Fruit fly (Drosophila melanogaster) whole organism, embryonic: ENCODE data around the gene Tmtc4.

ENCODE experiments used
- Asciz ChIP-seq: fragments of 200-800 bp; sonication (Bioruptor generic); optimal IDR thresholded peaks from 2 replicates; lab custom pipeline; 2017; ENCODE audit warnings: missing biosample characterization, mild to moderate bottlenecking, missing genetic modification characterization, missing genetic modification reagents
- Bdp1 ChIP-seq: fragments of 200-800 bp; sonication (Bioruptor generic); optimal IDR thresholded peaks from 3 replicates; lab custom pipeline; 2016; ENCODE audit warnings: missing biosample characterization, missing genetic modification characterization
- CG10543 ChIP-seq: fragments of 200-800 bp; sonication (Bioruptor generic); optimal IDR thresholded peaks from 3 replicates; lab custom pipeline; 2017; ENCODE audit warnings: missing biosample characterization, mild to moderate bottlenecking, missing genetic modification characterization, moderate library complexity
- CG11093 ChIP-seq: fragments of 200-800 bp; sonication (Bioruptor generic); IDR thresholded peaks from 3 replicates; pipeline ENCODE4 v1.3.6; 2022; ENCODE audit warnings: missing biosample characterization, missing genetic modification characterization
- CG12104 ChIP-seq: fragments of 200-800 bp; sonication (Bioruptor generic); optimal IDR thresholded peaks from 3 replicates; lab custom pipeline; 2016; ENCODE audit warnings: missing biosample characterization, missing genetic modification characterization
- CG12659 ChIP-seq: fragments of 200-800 bp; sonication (Bioruptor generic); optimal IDR thresholded peaks from 3 replicates; lab custom pipeline; 2017; ENCODE audit warnings: mild to moderate bottlenecking, missing biosample characterization, missing genetic modification reagents, missing genetic modification characterization
- CG17802 ChIP-seq: fragments of 200-800 bp; sonication (Bioruptor generic); optimal IDR thresholded peaks from 2 replicates; lab custom pipeline; 2018; ENCODE audit warnings: missing biosample characterization, mild to moderate bottlenecking, missing genetic modification characterization, moderate library complexity
- CG33557 ChIP-seq: fragments of 200-800 bp; sonication (Bioruptor generic); optimal IDR thresholded peaks from 2 replicates; lab custom pipeline; 2019; ENCODE audit warnings: missing biosample characterization, mild to moderate bottlenecking, missing genetic modification characterization, moderate library complexity
- CG4282 ChIP-seq: fragments of 200-800 bp; sonication (Bioruptor generic); optimal IDR thresholded peaks from 2 replicates; lab custom pipeline; 2016; ENCODE audit warnings: missing biosample characterization, missing genetic modification characterization
- CG5245 ChIP-seq: fragments of 200-800 bp; sonication (Bioruptor generic); optimal IDR thresholded peaks from 3 replicates; lab custom pipeline; 2016; ENCODE audit warnings: missing biosample characterization, missing genetic modification characterization
- CG9609 ChIP-seq: fragments of 200-800 bp; sonication (Bioruptor generic); optimal IDR thresholded peaks from 3 replicates; lab custom pipeline; 2016; ENCODE audit warnings: missing biosample characterization, missing genetic modification characterization
- CG9797 ChIP-seq: fragments of 200-800 bp; sonication (Bioruptor generic); optimal IDR thresholded peaks from 3 replicates; lab custom pipeline; 2018; ENCODE audit warnings: missing biosample characterization, mild to moderate bottlenecking, missing genetic modification characterization
- CG9876 ChIP-seq: fragments of 200-800 bp; sonication (Bioruptor generic); optimal IDR thresholded peaks from 2 replicates; lab custom pipeline; 2016; ENCODE audit warnings: missing biosample characterization, missing genetic modification characterization
- D ChIP-seq, 2 experiments: fragments of 200-800 bp in 1 of 2; fragments of >200 bp in 1 of 2; sonication (Bioruptor generic) in 1 of 2; optimal IDR thresholded peaks; 2 replicates in 1 of 2; 3 replicates in 1 of 2; lab custom pipeline; 2017; ENCODE audit warnings: mild to moderate bottlenecking in 1 of 2, missing biosample characterization in 1 of 2, missing genetic modification characterization in 1 of 2, missing genetic modification reagents in 1 of 2
- D19B ChIP-seq: fragments of 200-800 bp; sonication (Bioruptor generic); optimal IDR thresholded peaks from 2 replicates; lab custom pipeline; 2017; ENCODE audit warnings: missing biosample characterization, mild to moderate bottlenecking, missing genetic modification characterization
- Hr3 ChIP-seq: fragments of 200-800 bp; sonication (Bioruptor generic); optimal IDR thresholded peaks from 3 replicates; lab custom pipeline; 2016; ENCODE audit warnings: missing biosample characterization, missing genetic modification characterization
- MBD-R2 ChIP-seq: fragments of 200-800 bp; sonication (Bioruptor generic); IDR thresholded peaks from 2 replicates; pipeline ENCODE4 v1.3.6; 2022; ENCODE audit warnings: missing biosample characterization, missing genetic modification characterization
- MESR4 ChIP-seq: fragments of 200-800 bp; sonication (Bioruptor generic); optimal IDR thresholded peaks from 2 replicates; lab custom pipeline; 2018; ENCODE audit warnings: missing biosample characterization, mild to moderate bottlenecking, missing genetic modification characterization, moderate library complexity
- NC2β ChIP-seq: fragments of 200-800 bp; sonication (Bioruptor generic); optimal IDR thresholded peaks from 2 replicates; lab custom pipeline; 2016; ENCODE audit warnings: missing biosample characterization, missing genetic modification characterization
- Nf-YC ChIP-seq: fragments of 200-800 bp; optimal IDR thresholded peaks from 3 replicates; lab custom pipeline; 2019; ENCODE audit warnings: missing biosample characterization, mild to moderate bottlenecking, missing genetic modification characterization, moderate library complexity
- Opbp ChIP-seq: fragments of 200-800 bp; sonication (Bioruptor generic); IDR thresholded peaks from 3 replicates; pipeline ENCODE4 v1.3.6; 2022; ENCODE audit warnings: missing biosample characterization, missing genetic modification characterization; ENCODE audit not compliant: partially characterized antibody
- Optix ChIP-seq: fragments of 200-800 bp; sonication (Bioruptor generic); IDR thresholded peaks from 3 replicates; pipeline ENCODE4 v1.3.6; 2022; ENCODE audit warnings: missing biosample characterization, missing genetic modification characterization
- Sry-β ChIP-seq: fragments of 200-800 bp; sonication (Bioruptor generic); optimal IDR thresholded peaks from 2 replicates; lab custom pipeline; 2018; ENCODE audit warnings: missing biosample characterization, mild to moderate bottlenecking, missing genetic modification characterization, moderate library complexity
- Stat92E ChIP-seq, 3 experiments: fragments of >200 bp in 2 of 3; fragments of 200-800 bp in 1 of 3; sonication (Bioruptor generic) in 1 of 3; optimal IDR thresholded peaks; 2 replicates each; lab custom pipeline; 2017 to 2019; ENCODE audit warnings: missing biosample characterization in 3 of 3, missing genetic modification characterization in 3 of 3, mild to moderate bottlenecking in 1 of 3, moderate library complexity in 1 of 3
- ab ChIP-seq: fragments of 200-800 bp; sonication (Bioruptor generic); optimal IDR thresholded peaks from 2 replicates; lab custom pipeline; 2016; ENCODE audit warnings: missing biosample characterization, missing genetic modification characterization
- ara ChIP-seq: fragments of 200-800 bp; sonication (Bioruptor generic); IDR thresholded peaks from 2 replicates; pipeline ENCODE4 v1.3.6; 2022; ENCODE audit warnings: missing biosample characterization, missing genetic modification characterization
- az2 ChIP-seq: fragments of 200-800 bp; sonication (Bioruptor generic); optimal IDR thresholded peaks from 3 replicates; lab custom pipeline; 2016; ENCODE audit warnings: missing biosample characterization, missing genetic modification characterization
- bab2 ChIP-seq: fragments of 200-800 bp; sonication (Bioruptor generic); optimal IDR thresholded peaks from 2 replicates; lab custom pipeline; 2016; ENCODE audit warnings: missing biosample characterization, missing genetic modification characterization
- bbx ChIP-seq: fragments of 200-800 bp; sonication (Bioruptor generic); IDR thresholded peaks from 2 replicates; pipeline ENCODE4 v1.3.6; 2022; ENCODE audit warnings: missing biosample characterization, missing genetic modification characterization; ENCODE audit not compliant: partially characterized antibody
- bigmax ChIP-seq: fragments of 200-800 bp; sonication (Bioruptor generic); optimal IDR thresholded peaks from 2 replicates; lab custom pipeline; 2018; ENCODE audit warnings: missing biosample characterization, mild to moderate bottlenecking, missing genetic modification characterization
- cato ChIP-seq: fragments of 200-800 bp; sonication (Bioruptor generic); optimal IDR thresholded peaks from 2 replicates; lab custom pipeline; 2016; ENCODE audit warnings: missing biosample characterization, missing genetic modification characterization, borderline replicate concordance
- chn ChIP-seq: fragments of 200-800 bp; sonication (Bioruptor generic); optimal IDR thresholded peaks from 2 replicates; lab custom pipeline; 2016; ENCODE audit warnings: missing biosample characterization, missing genetic modification characterization
- dmrt99B ChIP-seq: fragments of 200-800 bp; sonication (Bioruptor generic); optimal IDR thresholded peaks from 2 replicates; lab custom pipeline; 2018; ENCODE audit warnings: missing biosample characterization, mild to moderate bottlenecking, missing genetic modification characterization, moderate library complexity
- eve ChIP-seq, 2 experiments: fragments of >200 bp; optimal IDR thresholded peaks; 2 replicates each; lab custom pipeline; 2017; ENCODE audit warnings: missing biosample characterization in 2 of 2, missing genetic modification characterization in 2 of 2
- fd64A ChIP-seq: fragments of 200-800 bp; sonication (Bioruptor generic); optimal IDR thresholded peaks from 3 replicates; lab custom pipeline; 2018; ENCODE audit warnings: missing biosample characterization, mild to moderate bottlenecking, missing genetic modification characterization
- fru ChIP-seq: fragments of >200 bp; optimal IDR thresholded peaks from 2 replicates; lab custom pipeline; 2017
- hkb ChIP-seq, 2 experiments: fragments of 200-800 bp in 1 of 2; fragments of >200 bp in 1 of 2; sonication (Bioruptor generic) in 1 of 2; IDR thresholded peaks in 1 of 2; optimal IDR thresholded peaks in 1 of 2; 2 replicates each; pipeline versions ENCODE4 v1.3.6 to Lab custom; 2017 to 2022; ENCODE audit warnings: missing biosample characterization in 1 of 2, missing genetic modification characterization in 1 of 2
- ind ChIP-seq: fragments of 200-800 bp; sonication (Bioruptor generic); optimal IDR thresholded peaks from 3 replicates; lab custom pipeline; 2016; ENCODE audit warnings: missing biosample characterization, missing genetic modification characterization
- jigr1 ChIP-seq: fragments of 200-800 bp; sonication (Bioruptor generic); IDR thresholded peaks from 3 replicates; pipeline ENCODE4 v1.3.6; 2022; ENCODE audit warnings: missing biosample characterization, missing genetic modification characterization
- kay ChIP-seq: fragments of 200-800 bp; sonication (Bioruptor generic); optimal IDR thresholded peaks from 2 replicates; lab custom pipeline; 2016; ENCODE audit warnings: missing biosample characterization, missing genetic modification characterization
- pros ChIP-seq: fragments of 200-800 bp; sonication (Bioruptor generic); optimal IDR thresholded peaks from 3 replicates; lab custom pipeline; 2019; ENCODE audit warnings: missing biosample characterization, mild to moderate bottlenecking, missing genetic modification characterization, moderate library complexity
- ranshi ChIP-seq: fragments of 200-800 bp; sonication (Bioruptor generic); IDR thresholded peaks from 2 replicates; pipeline ENCODE4 v1.3.6; 2022; ENCODE audit warnings: missing biosample characterization, missing genetic modification characterization
- row ChIP-seq: fragments of 200-800 bp; sonication (Bioruptor generic); IDR thresholded peaks from 3 replicates; pipeline ENCODE4 v1.3.6; 2022; ENCODE audit warnings: missing biosample characterization, missing genetic modification characterization
- sd ChIP-seq: fragments of 200-800 bp; sonication (Bioruptor generic); optimal IDR thresholded peaks from 3 replicates; lab custom pipeline; 2018; ENCODE audit warnings: missing biosample characterization, mild to moderate bottlenecking, missing genetic modification characterization, moderate library complexity
- trem ChIP-seq: fragments of 200-800 bp; optimal IDR thresholded peaks from 3 replicates; lab custom pipeline; 2019; ENCODE audit warnings: missing biosample characterization, mild to moderate bottlenecking, missing genetic modification characterization, moderate library complexity
- trh ChIP-seq: fragments of 200-800 bp; sonication (Bioruptor generic); optimal IDR thresholded peaks from 2 replicates; lab custom pipeline; 2016; ENCODE audit warnings: missing biosample characterization, missing genetic modification characterization
- tup ChIP-seq: fragments of 200-800 bp; sonication (Bioruptor generic); optimal IDR thresholded peaks from 2 replicates; lab custom pipeline; 2016; ENCODE audit warnings: missing biosample characterization, mild to moderate bottlenecking, missing genetic modification characterization, moderate library complexity
- usp ChIP-seq: fragments of >200 bp; optimal IDR thresholded peaks from 2 replicates; lab custom pipeline; 2017; ENCODE audit warnings: missing biosample characterization, missing genetic modification characterization

Tmtc4 gene

dm6 chr3R:15319912-15320746 lies 30.9 kb upstream of the Tmtc4 start, which contains the start of the genes CG6276 and CG44040 (continued):
- TF ChIP-seq MESR4 (peak; percentile 63), CG10543 (peak; percentile 69), CG9609 (GFP tag; lab: Kevin White, UChicago) (peak; percentile 32), Stat92E (GFP tag; optimal IDR thresholded peaks at IDR 0.05; lab: Kevin White, UChicago) (no peak), CG4282 (GFP tag; lab: Kevin White, UChicago) (no peak), eve (GFP tag; optimal IDR thresholded peaks at IDR 0.05; lab: Kevin White, UChicago) (no peak), D19B (GFP tag; lab: Kevin White, UChicago) (peak; percentile 4), ranshi (GFP tag; lab: Robert Waterston, UW) (peak; percentile 58), MBD-R2 (GFP tag; lab: Robert Waterston, UW) (peak; percentile 77), trh (GFP tag; lab: Kevin White, UChicago) (no peak), NC2β (GFP tag; lab: Kevin White, UChicago) (no peak), CG5245 (no peak), kay (no peak), D (optimal IDR thresholded peaks at IDR 0.05; lab: Kevin White, UChicago) (no peak), D (GFP tag; optimal IDR thresholded peaks at IDR 0.05; lab: Kevin White, UChicago) (peak; percentile 12), ara (GFP tag; lab: Robert Waterston, UW) (0 out of 2 replicates have a peak, but pooled peaks have one; percentile 4), dmrt99B (no peak), CG9797 (GFP tag; lab: Kevin White, UChicago) (no peak), chn (peak; percentile 16), CG9876 (GFP tag; lab: Kevin White, UChicago) (peak; percentile 37), hkb (optimal IDR thresholded peaks at IDR 0.05; lab: Kevin White, UChicago) (peak; percentile 1), hkb (GFP tag; IDR thresholded peaks at IDR 0.05; lab: Robert Waterston, UW) (peak; percentile 52; the same call in 1 of the 2 replicates), Sry-β (GFP tag; lab: Kevin White, UChicago) (no peak), CG11093 (GFP tag; lab: Robert Waterston, UW) (no peak), fru (no peak), Hr3 (GFP tag; lab: Kevin White, UChicago) (peak; percentile 36), CG12104 (peak; percentile 13), ind (GFP tag; lab: Kevin White, UChicago) (peak; percentile 29), row (GFP tag; lab: Robert Waterston, UW) (peak; percentile 73), pros (GFP tag; lab: Kevin White, UChicago) (no peak), Nf-YC (tag; lab: Kevin White, UChicago) (peak; percentile 42), sd (peak; percentile 14), usp (no peak), az2 (GFP tag; lab: Kevin White, UChicago) (peak; percentile 27), bigmax (GFP tag; lab: Kevin White, UChicago) (no peak), Opbp (GFP tag; lab: Robert Waterston, UW) (no peak), jigr1 (no peak), Bdp1 (GFP tag; lab: Kevin White, UChicago) (no peak), trem (tag; lab: Kevin White, UChicago) (peak; percentile 27), tup (GFP tag; lab: Kevin White, UChicago) (no peak), bab2 (GFP tag; lab: Kevin White, UChicago) (peak; percentile 24), bbx (no peak), ab (GFP tag; lab: Kevin White, UChicago) (no peak), cato (no peak), Asciz (GFP tag; lab: Kevin White, UChicago) (peak; percentile 23), Optix (GFP tag; lab: Robert Waterston, UW) (0 out of 3 replicates have a peak, but pooled peaks have one; percentile 27), CG33557 (GFP tag; lab: Kevin White, UChicago) (no peak), CG12659 (GFP tag; lab: Kevin White, UChicago) (peak; percentile 37), fd64A (GFP tag; lab: Kevin White, UChicago) (peak; percentile 39), CG17802 (tag; lab: Kevin White, UChicago) (no peak)
